Worm (Caenorhabditis elegans): Measurements from ENCODE around the gene R12H7.4.
A peak's percentile ranks its signal among the peaks of the same experiment; 100 is the strongest.

R12H7.4 gene

DNA sequence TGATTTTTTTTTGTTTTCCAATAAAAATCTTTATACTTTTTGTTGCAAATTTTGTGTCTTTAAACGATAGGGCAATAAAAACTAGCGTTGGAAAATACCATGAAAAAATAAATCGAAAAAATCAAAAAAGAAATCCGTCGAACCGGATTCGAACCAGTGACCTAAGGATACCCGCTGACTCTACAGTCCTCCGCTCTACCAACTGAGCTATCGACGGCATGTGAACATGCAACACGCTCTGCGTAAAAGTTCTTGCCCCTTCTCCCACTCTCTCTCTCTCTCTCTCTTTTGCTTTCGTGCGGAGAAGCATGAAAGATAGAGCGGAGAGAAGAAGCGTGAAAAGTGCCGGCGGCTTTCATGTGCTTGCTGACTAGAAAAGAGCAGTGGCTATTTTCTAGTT, 47.6 kb downstream of the R12H7.4 start (continued):
- peak; percentile 95 for TF ChIP-seq rpc-1 (optimal IDR thresholded peaks at IDR 0.05)
- peak; percentile 93 for TF ChIP-seq rpc-1 (tag; optimal IDR thresholded peaks at IDR 0.05)
- TF ChIP-seq B0336.3 (GFP tag; IDR thresholded peaks at IDR 0.05), result no peak
- TF ChIP-seq let-526 (GFP tag; IDR thresholded peaks at IDR 0.05), result 0 out of 2 replicates have a peak, but pooled peaks have one; percentile 49
- no peak for TF ChIP-seq tbx-9 (tag; optimal IDR thresholded peaks at IDR 0.05; ENCODE audit: borderline replicate concordance)
- TF ChIP-seq ceh-79 (tag; optimal IDR thresholded peaks at IDR 0.05), result no peak
- TF ChIP-seq unc-130 (GFP tag; optimal IDR thresholded peaks at IDR 0.05), result peak; percentile 30
- peak; percentile 60 for TF ChIP-seq ZK185.1 (tag; optimal IDR thresholded peaks at IDR 0.05; ENCODE audit: poor library complexity, severe bottlenecking)
- no peak for TF ChIP-seq ceh-91 (GFP tag; IDR thresholded peaks at IDR 0.05)
- TF ChIP-seq snpc-3.4 (tag; optimal IDR thresholded peaks at IDR 0.05), result peak; percentile 60
- TF ChIP-seq Y67H2A.10 (GFP tag; conservative IDR thresholded peaks at IDR 0.05), result 0 out of 2 replicates have a peak, but pooled peaks have one; percentile 17
- TF ChIP-seq ceh-58 (GFP tag; IDR thresholded peaks at IDR 0.05), result no peak
- no peak for TF ChIP-seq zfh-2 (GFP tag; conservative IDR thresholded peaks at IDR 0.05)
- TF ChIP-seq egl-44 (GFP tag; IDR thresholded peaks at IDR 0.05), result peak; percentile 83
- peak; percentile 92 for TF ChIP-seq lin-26 (GFP tag; IDR thresholded peaks at IDR 0.05)
- TF ChIP-seq atf-7 (tag; optimal IDR thresholded peaks at IDR 0.05), result peak; percentile 55
- no peak for TF ChIP-seq C06A6.2 (GFP tag; conservative IDR thresholded peaks at IDR 0.05)
- TF ChIP-seq pbrm-1 (GFP tag; IDR thresholded peaks at IDR 0.05), result peak; percentile 88
- TF ChIP-seq hlh-26 (GFP tag; conservative IDR thresholded peaks at IDR 0.05), result no peak
- peak; percentile 62 for TF ChIP-seq fkh-3 (tag; optimal IDR thresholded peaks at IDR 0.05)
- peak; percentile 24 for TF ChIP-seq athp-1 (tag; optimal IDR thresholded peaks at IDR 0.05)
- TF ChIP-seq nfya-2 (GFP tag; IDR thresholded peaks at IDR 0.05), result no peak
- peak; percentile 64 for TF ChIP-seq madf-10 (tag; optimal IDR thresholded peaks at IDR 0.05)
- TF ChIP-seq lin-54 (GFP tag; optimal IDR thresholded peaks at IDR 0.05), result no peak
- peak; percentile 54; the same call in 1 of the 2 replicates for TF ChIP-seq attf-3 (GFP tag; conservative IDR thresholded peaks at IDR 0.05)
- TF ChIP-seq F22D6.2 (tag; optimal IDR thresholded peaks at IDR 0.05), result peak; percentile 33
- TF ChIP-seq repo-1 (tag; optimal IDR thresholded peaks at IDR 0.05), result peak; percentile 48
- peak; percentile 41 for TF ChIP-seq F57A8.1 (GFP tag; optimal IDR thresholded peaks at IDR 0.05)
- TF ChIP-seq nfya-1 (tag; optimal IDR thresholded peaks at IDR 0.05; ENCODE audit: borderline replicate concordance, insufficient read depth), result no peak
- peak; percentile 76 for TF ChIP-seq lin-40 (tag; optimal IDR thresholded peaks at IDR 0.05)
- no peak for TF ChIP-seq hsf-1 (GFP tag; IDR thresholded peaks at IDR 0.05)
- no peak for TF ChIP-seq sptf-2 (GFP tag; optimal IDR thresholded peaks at IDR 0.05)
- TF ChIP-seq F23B12.7 (tag; optimal IDR thresholded peaks at IDR 0.05; ENCODE audit: insufficient read depth), result peak; percentile 72
- no peak for TF ChIP-seq akir-1 (GFP tag; optimal IDR thresholded peaks at IDR 0.05)
- TF ChIP-seq gei-17 (GFP tag; optimal IDR thresholded peaks at IDR 0.05), result peak; percentile 60
- TF ChIP-seq hmg-20 (GFP tag; IDR thresholded peaks at IDR 0.05), result peak; percentile 35; the same call in 1 of the 2 replicates
- no peak for TF ChIP-seq snpc-1.1 (tag; optimal IDR thresholded peaks at IDR 0.05; ENCODE audit: insufficient read depth)
- TF ChIP-seq dox-1 (GFP tag; IDR thresholded peaks at IDR 0.05), result no peak; the same call in none of the 2 replicates
- TF ChIP-seq K12H6.12 (tag; optimal IDR thresholded peaks at IDR 0.05), result peak; percentile 39
- TF ChIP-seq cebp-1 (GFP tag; IDR thresholded peaks at IDR 0.05), result no peak; the same call in 1 of the 2 replicates
- TF ChIP-seq cebp-1 (tag; optimal IDR thresholded peaks at IDR 0.05), result no peak
- no peak for TF ChIP-seq ztf-26 (tag; optimal IDR thresholded peaks at IDR 0.05)
- TF ChIP-seq die-1 (tag; optimal IDR thresholded peaks at IDR 0.05), result peak; percentile 89
- TF ChIP-seq D2030.7 (GFP tag; IDR thresholded peaks at IDR 0.05), result peak; percentile 54
- peak; percentile 78 for TF ChIP-seq mxl-1 (tag; optimal IDR thresholded peaks at IDR 0.05)
- TF ChIP-seq attf-5 (GFP tag; optimal IDR thresholded peaks at IDR 0.05), result no peak
- peak; percentile 76 for TF ChIP-seq chd-7 (tag; optimal IDR thresholded peaks at IDR 0.05)
- peak; percentile 82 for TF ChIP-seq ekl-4 (GFP tag; IDR thresholded peaks at IDR 0.05)
- TF ChIP-seq ccch-3 (GFP tag; optimal IDR thresholded peaks at IDR 0.05), result peak; percentile 16

Data from whole organism, young adult.